Fruit fly (Drosophila melanogaster) whole organism, embryonic: ENCODE measurements around the gene CG8673.

Experiments
- Abd-B ChIP-seq: fragments of 200-800 bp; sonication (Bioruptor generic); optimal IDR thresholded peaks from 2 replicates; lab custom pipeline; 2018; ENCODE audit warnings: missing biosample characterization, mild to moderate bottlenecking, missing genetic modification characterization, moderate library complexity
- Antp ChIP-seq: fragments of 200-800 bp; sonication (Bioruptor generic); optimal IDR thresholded peaks from 3 replicates; lab custom pipeline; 2016; ENCODE audit warnings: missing biosample characterization, missing genetic modification characterization
- Atf-2 ChIP-seq: fragments of 200-800 bp; sonication (Bioruptor generic); optimal IDR thresholded peaks from 2 replicates; lab custom pipeline; 2016; ENCODE audit warnings: missing biosample characterization, missing genetic modification characterization
- BEAF-32 ChIP-seq: fragments of 200-800 bp; sonication (Bioruptor generic); optimal IDR thresholded peaks from 3 replicates; lab custom pipeline; 2017; ENCODE audit warnings: missing biosample characterization, missing genetic modification characterization, mild to moderate bottlenecking, moderate library complexity, missing genetic modification reagents
- C15 ChIP-seq: fragments of 200-800 bp; sonication (Bioruptor generic); IDR thresholded peaks from 3 replicates; pipeline ENCODE4 v1.3.6; 2022; ENCODE audit warnings: missing biosample characterization, missing genetic modification characterization
- CG11085 ChIP-seq: fragments of 200-800 bp; sonication (Bioruptor generic); IDR thresholded peaks from 2 replicates; pipeline ENCODE4 v1.3.6; 2022; ENCODE audit warnings: missing biosample characterization, missing genetic modification characterization
- CG11504 ChIP-seq: fragments of 200-800 bp; sonication (Bioruptor generic); optimal IDR thresholded peaks from 3 replicates; lab custom pipeline; 2019; ENCODE audit warnings: missing biosample characterization, mild to moderate bottlenecking, missing genetic modification characterization, moderate library complexity
- CG11695 ChIP-seq: fragments of 200-800 bp; sonication (Bioruptor generic); IDR thresholded peaks from 3 replicates; pipeline ENCODE4 v1.3.6; 2022; ENCODE audit warnings: missing biosample characterization, missing genetic modification characterization
- CG11723 ChIP-seq: fragments of 200-800 bp; sonication (Bioruptor generic); optimal IDR thresholded peaks from 2 replicates; lab custom pipeline; 2017; ENCODE audit warnings: missing biosample characterization, mild to moderate bottlenecking, missing genetic modification characterization
- CG12659 ChIP-seq: fragments of 200-800 bp; sonication (Bioruptor generic); optimal IDR thresholded peaks from 3 replicates; lab custom pipeline; 2017; ENCODE audit warnings: mild to moderate bottlenecking, missing biosample characterization, missing genetic modification reagents, missing genetic modification characterization
- CG13624 ChIP-seq: fragments of 200-800 bp; sonication (Bioruptor generic); optimal IDR thresholded peaks from 2 replicates; lab custom pipeline; 2016; ENCODE audit warnings: missing biosample characterization, missing genetic modification characterization
- CG16779 ChIP-seq: fragments of 200-800 bp; sonication (Bioruptor generic); IDR thresholded peaks from 2 replicates; pipeline ENCODE4 v1.3.6; 2022; ENCODE audit warnings: missing biosample characterization, missing genetic modification characterization
- CG2712 ChIP-seq: fragments of 200-800 bp; optimal IDR thresholded peaks from 3 replicates; lab custom pipeline; 2019; ENCODE audit warnings: missing biosample characterization, mild to moderate bottlenecking, missing genetic modification characterization, moderate library complexity
- CG30403 ChIP-seq: fragments of 200-800 bp; sonication (Bioruptor generic); optimal IDR thresholded peaks from 3 replicates; lab custom pipeline; 2016; ENCODE audit warnings: missing biosample characterization, missing genetic modification characterization
- CG31441 ChIP-seq: fragments of 200-800 bp; sonication (Bioruptor generic); IDR thresholded peaks from 2 replicates; pipeline ENCODE4 v1.3.6; 2022; ENCODE audit warnings: missing biosample characterization, missing genetic modification characterization
- CG33213 ChIP-seq: fragments of 200-800 bp; sonication (Bioruptor generic); optimal IDR thresholded peaks from 3 replicates; lab custom pipeline; 2016; ENCODE audit warnings: missing biosample characterization, missing genetic modification characterization
- CG4820 ChIP-seq: fragments of 200-800 bp; sonication (Bioruptor generic); optimal IDR thresholded peaks from 3 replicates; lab custom pipeline; 2016; ENCODE audit warnings: missing biosample characterization, missing genetic modification characterization
- CG4854 ChIP-seq: fragments of 200-800 bp; sonication (Bioruptor generic); optimal IDR thresholded peaks from 2 replicates; lab custom pipeline; 2016; ENCODE audit warnings: missing biosample characterization, missing genetic modification characterization, inconsistent platforms
- CG7271 ChIP-seq: fragments of 200-800 bp; sonication (Bioruptor generic); optimal IDR thresholded peaks from 2 replicates; lab custom pipeline; 2018; ENCODE audit warnings: missing biosample characterization, mild to moderate bottlenecking, missing genetic modification characterization, moderate library complexity
- CkIIα-i1 ChIP-seq: fragments of 200-800 bp; sonication (Bioruptor generic); IDR thresholded peaks from 2 replicates; pipeline ENCODE4 v1.3.6; 2022; ENCODE audit warnings: missing biosample characterization, missing genetic modification characterization
- Drgx ChIP-seq: fragments of 200-800 bp; sonication (Bioruptor generic); IDR thresholded peaks from 2 replicates; pipeline ENCODE4 v1.3.6; 2022; ENCODE audit warnings: missing biosample characterization, missing genetic modification characterization
- Ets65A ChIP-seq: fragments of 200-800 bp; sonication (Bioruptor generic); peaks from one replicate; lab custom pipeline; 2016; ENCODE audit warnings: missing biosample characterization, missing genetic modification characterization
- GATAe ChIP-seq: fragments of 200-800 bp; sonication (Bioruptor generic); conservative IDR thresholded peaks from 2 replicates; pipeline ENCODE4 v1.3.6; 2022; ENCODE audit warnings: missing biosample characterization, missing genetic modification characterization
- H2.0 ChIP-seq: fragments of 200-800 bp; sonication (Bioruptor generic); IDR thresholded peaks from 2 replicates; pipeline ENCODE4 v1.3.6; 2022; ENCODE audit warnings: missing biosample characterization, missing genetic modification characterization
- Lim3 ChIP-seq: fragments of 200-800 bp; sonication (Bioruptor generic); IDR thresholded peaks from 2 replicates; pipeline ENCODE4 v1.3.6; 2022; ENCODE audit warnings: missing biosample characterization, missing genetic modification characterization
- MESR4 ChIP-seq: fragments of 200-800 bp; sonication (Bioruptor generic); optimal IDR thresholded peaks from 2 replicates; lab custom pipeline; 2018; ENCODE audit warnings: missing biosample characterization, mild to moderate bottlenecking, missing genetic modification characterization, moderate library complexity
- NFAT ChIP-seq: fragments of 200-800 bp; sonication (Bioruptor generic); IDR thresholded peaks from 2 replicates; pipeline ENCODE4 v1.3.6; 2022; ENCODE audit warnings: missing biosample characterization, missing genetic modification characterization
- Neu2 ChIP-seq: fragments of 200-800 bp; sonication (Bioruptor generic); optimal IDR thresholded peaks from 3 replicates; lab custom pipeline; 2016; ENCODE audit warnings: missing biosample characterization, missing genetic modification characterization, borderline replicate concordance
- PHDP ChIP-seq: fragments of 200-800 bp; sonication (Bioruptor generic); optimal IDR thresholded peaks from 3 replicates; lab custom pipeline; 2018; ENCODE audit warnings: missing biosample characterization, mild to moderate bottlenecking, missing genetic modification characterization, moderate library complexity
- Scr ChIP-seq: fragments of 200-800 bp; sonication (Bioruptor generic); IDR thresholded peaks from 2 replicates; pipeline ENCODE4 v1.3.6; 2022; ENCODE audit warnings: missing biosample characterization, missing genetic modification characterization; ENCODE audit not compliant: partially characterized antibody
- amos ChIP-seq: fragments of 200-800 bp; sonication (Bioruptor generic); IDR thresholded peaks from 2 replicates; pipeline ENCODE4 v1.3.6; 2022; ENCODE audit warnings: missing biosample characterization, missing genetic modification characterization; ENCODE audit not compliant: partially characterized antibody
- ash1 ChIP-seq: fragments of 200-800 bp; sonication (Bioruptor generic); optimal IDR thresholded peaks from 2 replicates; lab custom pipeline; 2018; ENCODE audit warnings: missing biosample characterization, mild to moderate bottlenecking, missing genetic modification characterization
- caup ChIP-seq: fragments of 200-800 bp; sonication (Bioruptor generic); optimal IDR thresholded peaks from 3 replicates; lab custom pipeline; 2017; ENCODE audit warnings: missing biosample characterization, mild to moderate bottlenecking, missing genetic modification characterization, moderate library complexity; ENCODE audit not compliant: severe bottlenecking
- dpn ChIP-seq, 2 experiments: fragments of 200-800 bp; sonication (Bioruptor generic); optimal IDR thresholded peaks; 3 replicates each; lab custom pipeline; 2016; ENCODE audit warnings: missing biosample characterization in 2 of 2, missing genetic modification characterization in 2 of 2
- ems ChIP-seq: fragments of 200-800 bp; sonication (Bioruptor generic); optimal IDR thresholded peaks from 3 replicates; lab custom pipeline; 2016; ENCODE audit warnings: missing biosample characterization, missing genetic modification characterization
- fd3F ChIP-seq: fragments of 200-800 bp; sonication (Bioruptor generic); optimal IDR thresholded peaks from 2 replicates; lab custom pipeline; 2018; ENCODE audit warnings: missing biosample characterization, mild to moderate bottlenecking, missing genetic modification characterization, moderate library complexity
- gcm2 ChIP-seq: fragments of 200-800 bp; sonication (Bioruptor generic); optimal IDR thresholded peaks from 2 replicates; lab custom pipeline; 2016; ENCODE audit warnings: missing biosample characterization, missing genetic modification characterization
- grn ChIP-seq: fragments of 200-800 bp; sonication (Bioruptor generic); optimal IDR thresholded peaks from 3 replicates; lab custom pipeline; 2017; ENCODE audit warnings: missing biosample characterization, missing genetic modification characterization
- hb ChIP-seq: fragments of 200-800 bp; sonication (Bioruptor generic); IDR thresholded peaks from 3 replicates; pipeline ENCODE4 v1.3.6; 2022; ENCODE audit warnings: missing biosample characterization, missing genetic modification characterization; ENCODE audit not compliant: partially characterized antibody
- inv ChIP-seq: fragments of 200-800 bp; sonication (Bioruptor generic); IDR thresholded peaks from 2 replicates; pipeline ENCODE4 v1.3.6; 2022; ENCODE audit warnings: missing biosample characterization, missing genetic modification characterization; ENCODE audit not compliant: partially characterized antibody
- kay ChIP-seq: fragments of 200-800 bp; sonication (Bioruptor generic); optimal IDR thresholded peaks from 2 replicates; lab custom pipeline; 2016; ENCODE audit warnings: missing biosample characterization, missing genetic modification characterization
- phol ChIP-seq: fragments of 200-800 bp; sonication (Bioruptor generic); optimal IDR thresholded peaks from 3 replicates; lab custom pipeline; 2018; ENCODE audit warnings: missing biosample characterization, mild to moderate bottlenecking, missing genetic modification characterization, moderate library complexity
- prd ChIP-seq, 3 experiments: fragments of >200 bp in 2 of 3; fragments of 200-800 bp in 1 of 3; sonication (Bioruptor generic) in 1 of 3; optimal IDR thresholded peaks in 2 of 3; IDR thresholded peaks in 1 of 3; 2 replicates in 2 of 3; 3 replicates in 1 of 3; pipeline versions ENCODE4 v1.3.6 to Lab custom; 2017 to 2022; ENCODE audit warnings: missing biosample characterization in 1 of 3, missing genetic modification characterization in 1 of 3
- row ChIP-seq: fragments of 200-800 bp; sonication (Bioruptor generic); IDR thresholded peaks from 3 replicates; pipeline ENCODE4 v1.3.6; 2022; ENCODE audit warnings: missing biosample characterization, missing genetic modification characterization
- slou ChIP-seq: fragments of 200-800 bp; sonication (Bioruptor generic); optimal IDR thresholded peaks from 3 replicates; lab custom pipeline; 2016; ENCODE audit warnings: missing biosample characterization, missing genetic modification characterization
- trem ChIP-seq: fragments of 200-800 bp; optimal IDR thresholded peaks from 3 replicates; lab custom pipeline; 2019; ENCODE audit warnings: missing biosample characterization, mild to moderate bottlenecking, missing genetic modification characterization, moderate library complexity
- vvl ChIP-seq: fragments of 200-800 bp; sonication (Bioruptor generic); IDR thresholded peaks from 2 replicates; pipeline ENCODE4 v1.3.6; 2022; ENCODE audit warnings: missing biosample characterization, missing genetic modification characterization
- yki ChIP-seq: fragments of >200 bp; optimal IDR thresholded peaks from 3 replicates; lab custom pipeline; 2018

The CG8673 gene

DNA sequence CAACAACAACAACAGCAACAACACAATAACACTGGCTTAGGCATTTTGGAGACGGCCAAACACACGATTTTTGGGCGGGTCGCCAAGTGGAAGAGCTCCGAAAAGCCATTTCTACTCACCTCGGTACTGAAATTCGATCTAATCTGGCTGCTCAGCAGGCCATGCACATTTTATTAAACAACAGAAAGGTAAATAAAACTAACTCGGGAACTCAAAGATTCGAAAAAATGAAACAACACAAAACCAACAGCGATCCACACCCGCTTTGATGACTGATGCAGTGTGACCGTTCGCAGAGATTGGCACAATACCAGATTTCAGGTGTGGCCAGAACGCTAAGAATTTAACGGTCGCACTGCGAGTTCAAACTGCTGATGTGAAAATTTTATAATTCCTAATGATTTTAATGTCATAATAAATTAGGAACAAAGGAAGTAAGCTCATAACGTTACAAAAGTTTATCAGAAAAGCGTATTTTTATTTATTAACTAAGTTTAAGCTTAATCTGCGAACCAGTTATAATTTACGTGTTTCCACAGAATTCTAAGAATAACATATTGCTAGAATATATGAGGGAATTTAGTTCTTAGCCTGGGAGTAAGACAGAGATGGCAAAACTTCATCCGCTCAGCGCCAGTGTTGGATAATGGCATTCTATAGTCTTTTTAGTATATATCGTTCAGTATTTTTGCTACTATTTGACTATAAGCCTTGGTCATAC is 41.3 kb upstream of the CG8673 start, which contains the start of gene Mcr (continued):
- TF ChIP-seq row: peak; percentile 31; the same call in 1 of the 3 replicates
- peak; percentile 45 for TF ChIP-seq CG13624 (GFP tag; lab: Kevin White, UChicago)
- peak; percentile 87 for TF ChIP-seq BEAF-32 (GFP tag; lab: Kevin White, UChicago)
- no peak for TF ChIP-seq PHDP
- TF ChIP-seq C15: no peak
- peak; percentile 35; the same call in 1 of the 2 replicates for TF ChIP-seq inv (GFP tag; lab: Robert Waterston, UW)
- TF ChIP-seq Lim3 (GFP tag; lab: Robert Waterston, UW): no peak
- no peak for TF ChIP-seq caup
- no peak for TF ChIP-seq CG11085
- TF ChIP-seq Scr (GFP tag; lab: Robert Waterston, UW): peak; percentile 61
- TF ChIP-seq gcm2 (GFP tag; lab: Kevin White, UChicago): peak; percentile 21
- peak; percentile 60 for TF ChIP-seq MESR4 (GFP tag; lab: Kevin White, UChicago)
- peak; percentile 21; the same call in 1 of the 2 replicates for TF ChIP-seq Drgx (GFP tag; lab: Robert Waterston, UW)
- TF ChIP-seq H2.0 (GFP tag; lab: Robert Waterston, UW): 0 out of 2 replicates have a peak, but pooled peaks have one; percentile 2
- TF ChIP-seq CG11723: no peak
- peak; percentile 12; the same call in 1 of the 2 replicates for TF ChIP-seq CG31441
- no peak for TF ChIP-seq CG11695 (GFP tag; lab: Robert Waterston, UW)
- TF ChIP-seq prd (optimal IDR thresholded peaks at IDR 0.05; lab: Kevin White, UChicago): no peak
- peak; percentile 28; the same call in 1 of the 3 replicates for TF ChIP-seq prd (GFP tag; IDR thresholded peaks at IDR 0.05; lab: Robert Waterston, UW)
- TF ChIP-seq ash1 (GFP tag; lab: Kevin White, UChicago): no peak
- TF ChIP-seq grn: no peak
- peak; percentile 6 for TF ChIP-seq CG4820 (GFP tag; lab: Kevin White, UChicago)
- TF ChIP-seq Ets65A (GFP tag; lab: Kevin White, UChicago): peak; percentile 38
- peak; percentile 49 for TF ChIP-seq Abd-B (GFP tag; lab: Kevin White, UChicago)
- no peak for TF ChIP-seq CG7271 (tag; lab: Kevin White, UChicago)
- TF ChIP-seq CG16779 (GFP tag; lab: Robert Waterston, UW): no peak
- TF ChIP-seq fd3F: no peak
- peak; percentile 74 for TF ChIP-seq CG33213
- TF ChIP-seq hb (GFP tag; lab: Robert Waterston, UW): no peak
- TF ChIP-seq Neu2 (GFP tag; lab: Kevin White, UChicago): peak; percentile 19
- TF ChIP-seq trem: peak; percentile 48
- 0 out of 2 replicates have a peak, but pooled peaks have one; percentile 26 for TF ChIP-seq vvl (GFP tag; lab: Robert Waterston, UW)
- TF ChIP-seq Atf-2 (GFP tag; lab: Kevin White, UChicago): peak; percentile 7
- peak; percentile 34 for TF ChIP-seq CG2712 (tag; lab: Kevin White, UChicago)
- peak; percentile 50 for TF ChIP-seq kay (GFP tag; lab: Kevin White, UChicago)
- peak; percentile 2 for TF ChIP-seq CG4854 (GFP tag; lab: Kevin White, UChicago)
- TF ChIP-seq CG11504 (tag; lab: Kevin White, UChicago): peak; percentile 21
- TF ChIP-seq CG30403 (GFP tag; lab: Kevin White, UChicago): no peak
- no peak for TF ChIP-seq GATAe (GFP tag; lab: Robert Waterston, UW)
- TF ChIP-seq CkIIα-i1 (GFP tag; lab: Robert Waterston, UW): no peak
- TF ChIP-seq dpn (GFP tag; optimal IDR thresholded peaks at IDR 0.05; lab: Kevin White, UChicago): peak in 1 of 2 experiments; percentile 41
- TF ChIP-seq Antp (GFP tag; lab: Kevin White, UChicago): no peak
- TF ChIP-seq ems (GFP tag; lab: Kevin White, UChicago): peak; percentile 8
- TF ChIP-seq phol: peak; percentile 50
- peak; percentile 62 for TF ChIP-seq CG12659
- TF ChIP-seq yki (lab: Kevin White, UChicago): no peak
- TF ChIP-seq NFAT: no peak
- peak; percentile 67; the same call in 1 of the 2 replicates for TF ChIP-seq amos
- no peak for TF ChIP-seq slou (GFP tag; lab: Kevin White, UChicago)
